Worm (Caenorhabditis elegans): ENCODE data around the gene athp-2.

ce11 chrII:4328716-4329115 is 11.3 kb upstream of the athp-2 start, which contains the start of gene H20J04.4:
- TF ChIP-seq pqm-1 (tag; optimal IDR thresholded peaks at IDR 0.05): no peak
- no peak for TF ChIP-seq sox-4 (tag; optimal IDR thresholded peaks at IDR 0.05)
- TF ChIP-seq che-1 (tag; optimal IDR thresholded peaks at IDR 0.05): no peak
- no peak for TF ChIP-seq nhr-11 (tag; optimal IDR thresholded peaks at IDR 0.05)
- no peak for TF ChIP-seq sox-2 (GFP tag; IDR thresholded peaks at IDR 0.05)
- TF ChIP-seq ceh-34 (tag; optimal IDR thresholded peaks at IDR 0.05): no peak
- no peak for TF ChIP-seq fkh-10 (GFP tag; optimal IDR thresholded peaks at IDR 0.05)
- TF ChIP-seq ztf-16 (tag; optimal IDR thresholded peaks at IDR 0.05): no peak
- no peak for TF ChIP-seq eyg-1 (tag; optimal IDR thresholded peaks at IDR 0.05)
- no peak for TF ChIP-seq ceh-6 (GFP tag; optimal IDR thresholded peaks at IDR 0.05)
- TF ChIP-seq unc-55 (GFP tag; optimal IDR thresholded peaks at IDR 0.05): no peak
- TF ChIP-seq tbx-7 (tag; optimal IDR thresholded peaks at IDR 0.05): no peak
- TF ChIP-seq dmd-4 (tag; optimal IDR thresholded peaks at IDR 0.05; ENCODE audit: borderline replicate concordance): no peak

Measured in whole organism, late embryonic.